Fruit fly (Drosophila melanogaster) whole organism, embryonic: ENCODE measurements around the gene CG13893.
A peak's percentile ranks its signal among the peaks of the same experiment; 100 is the strongest.

ENCODE experiments used
- Abd-B ChIP-seq: fragments of 200-800 bp; sonication (Bioruptor generic); optimal IDR thresholded peaks from 2 replicates; lab custom pipeline; 2018; ENCODE audit warnings: missing biosample characterization, mild to moderate bottlenecking, missing genetic modification characterization, moderate library complexity
- Atf-2 ChIP-seq: fragments of 200-800 bp; sonication (Bioruptor generic); optimal IDR thresholded peaks from 2 replicates; lab custom pipeline; 2016; ENCODE audit warnings: missing biosample characterization, missing genetic modification characterization
- CG11085 ChIP-seq: fragments of 200-800 bp; sonication (Bioruptor generic); IDR thresholded peaks from 2 replicates; pipeline ENCODE4 v1.3.6; 2022; ENCODE audit warnings: missing biosample characterization, missing genetic modification characterization
- CG11504 ChIP-seq: fragments of 200-800 bp; sonication (Bioruptor generic); optimal IDR thresholded peaks from 3 replicates; lab custom pipeline; 2019; ENCODE audit warnings: missing biosample characterization, mild to moderate bottlenecking, missing genetic modification characterization, moderate library complexity
- CG12236 ChIP-seq: fragments of 200-800 bp; sonication (Bioruptor generic); optimal IDR thresholded peaks from 2 replicates; lab custom pipeline; 2016; ENCODE audit warnings: missing biosample characterization, missing genetic modification characterization
- CG13296 ChIP-seq: fragments of 200-800 bp; sonication (Bioruptor generic); optimal IDR thresholded peaks from 3 replicates; lab custom pipeline; 2018; ENCODE audit warnings: missing biosample characterization, mild to moderate bottlenecking, missing genetic modification characterization
- CG14965 ChIP-seq: fragments of 200-800 bp; sonication (Bioruptor generic); optimal IDR thresholded peaks from 2 replicates; lab custom pipeline; 2016; ENCODE audit warnings: missing biosample characterization, missing genetic modification characterization, borderline replicate concordance
- CG15269 ChIP-seq: fragments of 200-800 bp; sonication (Bioruptor generic); optimal IDR thresholded peaks from 2 replicates; lab custom pipeline; 2018; ENCODE audit warnings: missing biosample characterization, mild to moderate bottlenecking, missing genetic modification characterization, moderate library complexity
- CG16813 ChIP-seq: fragments of 200-800 bp; sonication (Bioruptor generic); IDR thresholded peaks from 3 replicates; pipeline ENCODE4 v1.3.6; 2022; ENCODE audit warnings: missing biosample characterization, missing genetic modification characterization; ENCODE audit not compliant: partially characterized antibody
- CG17186 ChIP-seq: fragments of 200-800 bp; sonication (Bioruptor generic); optimal IDR thresholded peaks from 3 replicates; lab custom pipeline; 2017; ENCODE audit warnings: missing biosample characterization, missing genetic modification reagents, missing genetic modification characterization
- CG18764 ChIP-seq: fragments of 200-800 bp; sonication (Bioruptor generic); optimal IDR thresholded peaks from 3 replicates; lab custom pipeline; 2016; ENCODE audit warnings: missing biosample characterization, missing genetic modification characterization
- CG2202 ChIP-seq: fragments of 200-800 bp; sonication (Bioruptor generic); optimal IDR thresholded peaks from 2 replicates; lab custom pipeline; 2018; ENCODE audit warnings: missing biosample characterization, mild to moderate bottlenecking, missing genetic modification characterization
- CG31441 ChIP-seq: fragments of 200-800 bp; sonication (Bioruptor generic); IDR thresholded peaks from 2 replicates; pipeline ENCODE4 v1.3.6; 2022; ENCODE audit warnings: missing biosample characterization, missing genetic modification characterization
- CG3407 ChIP-seq: fragments of 200-800 bp; sonication (Bioruptor generic); optimal IDR thresholded peaks from 2 replicates; lab custom pipeline; 2018; ENCODE audit warnings: missing biosample characterization, mild to moderate bottlenecking, missing genetic modification characterization
- CG4424 ChIP-seq: fragments of 200-800 bp; sonication (Bioruptor generic); optimal IDR thresholded peaks from 3 replicates; lab custom pipeline; 2016; ENCODE audit warnings: missing biosample characterization, missing genetic modification characterization
- CG4617 ChIP-seq: fragments of 200-800 bp; sonication (Bioruptor generic); optimal IDR thresholded peaks from 3 replicates; lab custom pipeline; 2016; ENCODE audit warnings: missing biosample characterization, missing genetic modification characterization, borderline replicate concordance
- CG4854 ChIP-seq: fragments of 200-800 bp; sonication (Bioruptor generic); optimal IDR thresholded peaks from 2 replicates; lab custom pipeline; 2016; ENCODE audit warnings: missing biosample characterization, missing genetic modification characterization, inconsistent platforms
- CG6765 ChIP-seq: fragments of 200-800 bp; sonication (Bioruptor generic); optimal IDR thresholded peaks from 3 replicates; lab custom pipeline; 2017; ENCODE audit warnings: missing biosample characterization, mild to moderate bottlenecking, missing genetic modification characterization
- CG6791 ChIP-seq: fragments of 200-800 bp; sonication (Bioruptor generic); IDR thresholded peaks from 3 replicates; pipeline ENCODE4 v1.3.6; 2022; ENCODE audit warnings: missing biosample characterization, missing genetic modification characterization; ENCODE audit not compliant: partially characterized antibody
- CG9609 ChIP-seq: fragments of 200-800 bp; sonication (Bioruptor generic); optimal IDR thresholded peaks from 3 replicates; lab custom pipeline; 2016; ENCODE audit warnings: missing biosample characterization, missing genetic modification characterization
- Chrac-16 ChIP-seq: fragments of 200-800 bp; sonication (Bioruptor generic); optimal IDR thresholded peaks from 3 replicates; lab custom pipeline; 2016; ENCODE audit warnings: missing biosample characterization, missing genetic modification characterization
- CrebB ChIP-seq: fragments of 200-800 bp; sonication (Bioruptor generic); optimal IDR thresholded peaks from 3 replicates; lab custom pipeline; 2018; ENCODE audit warnings: missing biosample characterization, mild to moderate bottlenecking, missing genetic modification characterization
- Dip2 ChIP-seq: fragments of 200-800 bp; sonication (Bioruptor generic); IDR thresholded peaks from 2 replicates; pipeline ENCODE4 v1.3.6; 2022; ENCODE audit warnings: missing biosample characterization, missing genetic modification characterization
- Ets97D ChIP-seq: fragments of 200-800 bp; sonication (Bioruptor generic); optimal IDR thresholded peaks from 3 replicates; lab custom pipeline; 2016; ENCODE audit warnings: missing biosample characterization, missing genetic modification characterization
- HLH4C ChIP-seq: fragments of 200-800 bp; sonication (Bioruptor generic); IDR thresholded peaks from 3 replicates; pipeline ENCODE4 v1.3.6; 2022; ENCODE audit warnings: missing biosample characterization, missing genetic modification characterization; ENCODE audit not compliant: partially characterized antibody
- HmgZ ChIP-seq: fragments of 200-800 bp; sonication (Bioruptor generic); optimal IDR thresholded peaks from 2 replicates; lab custom pipeline; 2018; ENCODE audit warnings: missing biosample characterization, mild to moderate bottlenecking, missing genetic modification characterization
- Lhr ChIP-seq: fragments of 200-800 bp; sonication (Bioruptor generic); optimal IDR thresholded peaks from 3 replicates; lab custom pipeline; 2017; ENCODE audit warnings: mild to moderate bottlenecking, missing biosample characterization, missing genetic modification reagents, missing genetic modification characterization
- Ptx1 ChIP-seq: fragments of 200-800 bp; sonication (Bioruptor generic); IDR thresholded peaks from 2 replicates; pipeline ENCODE4 v1.3.6; 2022; ENCODE audit warnings: missing biosample characterization, missing genetic modification characterization
- Rfx ChIP-seq: fragments of 200-800 bp; sonication (Bioruptor generic); IDR thresholded peaks from 2 replicates; pipeline ENCODE4 v1.3.6; 2022; ENCODE audit warnings: missing biosample characterization, missing genetic modification characterization
- Stat92E ChIP-seq, 3 experiments: fragments of >200 bp in 2 of 3; fragments of 200-800 bp in 1 of 3; sonication (Bioruptor generic) in 1 of 3; optimal IDR thresholded peaks; 2 replicates each; lab custom pipeline; 2017 to 2019; ENCODE audit warnings: missing biosample characterization in 3 of 3, missing genetic modification characterization in 3 of 3, mild to moderate bottlenecking in 1 of 3, moderate library complexity in 1 of 3
- Tbp ChIP-seq: fragments of >200 bp; optimal IDR thresholded peaks from 2 replicates; lab custom pipeline; 2018; ENCODE audit warnings: missing biosample characterization, missing genetic modification characterization
- amos ChIP-seq: fragments of 200-800 bp; sonication (Bioruptor generic); IDR thresholded peaks from 2 replicates; pipeline ENCODE4 v1.3.6; 2022; ENCODE audit warnings: missing biosample characterization, missing genetic modification characterization; ENCODE audit not compliant: partially characterized antibody
- ara ChIP-seq: fragments of 200-800 bp; sonication (Bioruptor generic); IDR thresholded peaks from 2 replicates; pipeline ENCODE4 v1.3.6; 2022; ENCODE audit warnings: missing biosample characterization, missing genetic modification characterization
- chn ChIP-seq: fragments of 200-800 bp; sonication (Bioruptor generic); optimal IDR thresholded peaks from 2 replicates; lab custom pipeline; 2016; ENCODE audit warnings: missing biosample characterization, missing genetic modification characterization
- corto ChIP-seq: fragments of 200-800 bp; sonication (Bioruptor generic); optimal IDR thresholded peaks from 2 replicates; lab custom pipeline; 2016; ENCODE audit warnings: missing biosample characterization, mild to moderate bottlenecking, missing genetic modification characterization, moderate library complexity
- crp ChIP-seq, 2 experiments: fragments of 200-800 bp; sonication (Bioruptor generic); optimal IDR thresholded peaks; 2 replicates in 1 of 2; 3 replicates in 1 of 2; lab custom pipeline; 2017; ENCODE audit warnings: missing biosample characterization in 2 of 2, missing genetic modification characterization in 2 of 2, mild to moderate bottlenecking in 1 of 2, moderate library complexity in 1 of 2
- dati ChIP-seq: fragments of 200-800 bp; sonication (Bioruptor generic); IDR thresholded peaks from 2 replicates; pipeline ENCODE4 v1.3.6; 2022; ENCODE audit warnings: missing biosample characterization, missing genetic modification characterization
- ems ChIP-seq: fragments of 200-800 bp; sonication (Bioruptor generic); optimal IDR thresholded peaks from 3 replicates; lab custom pipeline; 2016; ENCODE audit warnings: missing biosample characterization, missing genetic modification characterization
- en ChIP-seq: fragments of 200-800 bp; sonication (Bioruptor generic); optimal IDR thresholded peaks from 2 replicates; lab custom pipeline; 2016; ENCODE audit warnings: missing biosample characterization, missing genetic modification characterization
- gcm ChIP-seq: fragments of 200-800 bp; sonication (Bioruptor generic); optimal IDR thresholded peaks from 2 replicates; lab custom pipeline; 2019; ENCODE audit warnings: missing biosample characterization, mild to moderate bottlenecking, missing genetic modification characterization, moderate library complexity
- gt ChIP-seq: fragments of 200-800 bp; sonication (Bioruptor generic); IDR thresholded peaks from 2 replicates; pipeline ENCODE4 v1.3.6; 2022; ENCODE audit warnings: missing biosample characterization, missing genetic modification characterization
- hkb ChIP-seq, 2 experiments: fragments of 200-800 bp in 1 of 2; fragments of >200 bp in 1 of 2; sonication (Bioruptor generic) in 1 of 2; IDR thresholded peaks in 1 of 2; optimal IDR thresholded peaks in 1 of 2; 2 replicates each; pipeline versions ENCODE4 v1.3.6 to Lab custom; 2017 to 2022; ENCODE audit warnings: missing biosample characterization in 1 of 2, missing genetic modification characterization in 1 of 2
- jing ChIP-seq: fragments of 200-800 bp; sonication (Bioruptor generic); optimal IDR thresholded peaks from 2 replicates; lab custom pipeline; 2018; ENCODE audit warnings: missing biosample characterization, mild to moderate bottlenecking, missing genetic modification characterization
- nerfin-2 ChIP-seq: fragments of 200-800 bp; sonication (Bioruptor generic); IDR thresholded peaks from 2 replicates; pipeline ENCODE4 v1.3.6; 2022; ENCODE audit warnings: missing biosample characterization, missing genetic modification characterization; ENCODE audit not compliant: partially characterized antibody
- p53 ChIP-seq: fragments of 200-800 bp; sonication (Bioruptor generic); optimal IDR thresholded peaks from 2 replicates; lab custom pipeline; 2016; ENCODE audit warnings: missing biosample characterization, missing genetic modification characterization
- ro ChIP-seq: fragments of 200-800 bp; sonication (Bioruptor generic); IDR thresholded peaks from 2 replicates; pipeline ENCODE4 v1.3.6; 2022; ENCODE audit warnings: missing biosample characterization, missing genetic modification characterization
- slbo ChIP-seq: fragments of 200-800 bp; sonication (Bioruptor generic); IDR thresholded peaks from 2 replicates; pipeline ENCODE4 v1.3.6; 2022; ENCODE audit warnings: missing biosample characterization, missing genetic modification characterization
- stc ChIP-seq: fragments of 200-800 bp; sonication (Bioruptor generic); IDR thresholded peaks from 2 replicates; pipeline ENCODE4 v1.3.6; 2022; ENCODE audit warnings: missing biosample characterization, missing genetic modification characterization
- tna ChIP-seq: fragments of 200-800 bp; sonication (Bioruptor generic); IDR thresholded peaks from 2 replicates; pipeline ENCODE4 v1.3.6; 2022; ENCODE audit warnings: missing biosample characterization, missing genetic modification characterization; ENCODE audit not compliant: partially characterized antibody
- trh ChIP-seq: fragments of 200-800 bp; sonication (Bioruptor generic); optimal IDR thresholded peaks from 2 replicates; lab custom pipeline; 2016; ENCODE audit warnings: missing biosample characterization, missing genetic modification characterization

The CG13893 gene

dm6 chr3L:593102-593501, 10.7 kb downstream of the CG13893 start, which contains the start of gene MED14 (continued):
- peak in 1 of 3 experiments; percentile 7 for TF ChIP-seq Stat92E (GFP tag; optimal IDR thresholded peaks at IDR 0.05; lab: Kevin White, UChicago)
- peak; percentile 61 for TF ChIP-seq amos
- TF ChIP-seq CG14965 (GFP tag; lab: Kevin White, UChicago) = no peak
- no peak for TF ChIP-seq CG3407
- TF ChIP-seq p53 (GFP tag; lab: Kevin White, UChicago) = no peak
- no peak for TF ChIP-seq gcm
- TF ChIP-seq Ets97D (GFP tag; lab: Kevin White, UChicago) = no peak
- TF ChIP-seq CG6765 (GFP tag; lab: Kevin White, UChicago) = no peak
- no peak for TF ChIP-seq CG13296
- TF ChIP-seq CG11085 (GFP tag; lab: Robert Waterston, UW) = no peak
- TF ChIP-seq Lhr (GFP tag; lab: Kevin White, UChicago) = no peak
- no peak for TF ChIP-seq jing (GFP tag; lab: Kevin White, UChicago)
- no peak for TF ChIP-seq crp (GFP tag; optimal IDR thresholded peaks at IDR 0.05; lab: Kevin White, UChicago)
- no peak for TF ChIP-seq stc (GFP tag; lab: Robert Waterston, UW)
- peak; percentile 58; the same call in 1 of the 2 replicates for TF ChIP-seq tna (GFP tag; lab: Robert Waterston, UW)
- peak; percentile 41 for TF ChIP-seq HmgZ
- TF ChIP-seq CG31441 (GFP tag; lab: Robert Waterston, UW) = no peak
- TF ChIP-seq ara (GFP tag; lab: Robert Waterston, UW) = no peak
- TF ChIP-seq hkb (optimal IDR thresholded peaks at IDR 0.05; lab: Kevin White, UChicago) = no peak
- TF ChIP-seq hkb (GFP tag; IDR thresholded peaks at IDR 0.05; lab: Robert Waterston, UW) = peak; percentile 44
- TF ChIP-seq CG11504 (tag; lab: Kevin White, UChicago) = no peak
- TF ChIP-seq dati (GFP tag; lab: Robert Waterston, UW) = no peak
- TF ChIP-seq ems (GFP tag; lab: Kevin White, UChicago) = no peak
- TF ChIP-seq CG12236 (GFP tag; lab: Kevin White, UChicago) = no peak
- TF ChIP-seq Chrac-16 (GFP tag; lab: Kevin White, UChicago) = no peak
- TF ChIP-seq CG6791 (GFP tag; lab: Robert Waterston, UW) = peak; percentile 70
- no peak for TF ChIP-seq ro (GFP tag; lab: Robert Waterston, UW)
- no peak for TF ChIP-seq CrebB (tag; lab: Kevin White, UChicago)
- no peak for TF ChIP-seq CG4854 (GFP tag; lab: Kevin White, UChicago)
- no peak for TF ChIP-seq Ptx1 (GFP tag; lab: Robert Waterston, UW)
- no peak for TF ChIP-seq CG9609 (GFP tag; lab: Kevin White, UChicago)
- no peak for TF ChIP-seq slbo (GFP tag; lab: Robert Waterston, UW)
- peak; percentile 71 for TF ChIP-seq HLH4C
- TF ChIP-seq Abd-B (GFP tag; lab: Kevin White, UChicago) = no peak
- TF ChIP-seq nerfin-2 = peak; percentile 58; the same call in 1 of the 2 replicates
- TF ChIP-seq Rfx (GFP tag; lab: Robert Waterston, UW) = 0 out of 2 replicates have a peak, but pooled peaks have one; percentile 11
- no peak for TF ChIP-seq Dip2
- TF ChIP-seq CG2202 = no peak
- TF ChIP-seq CG16813 (GFP tag; lab: Robert Waterston, UW) = peak; percentile 65
- TF ChIP-seq CG4617 (GFP tag; lab: Kevin White, UChicago) = peak; percentile 89
- TF ChIP-seq gt (GFP tag; lab: Robert Waterston, UW) = no peak
- TF ChIP-seq corto = no peak
- no peak for TF ChIP-seq chn (GFP tag; lab: Kevin White, UChicago)
- TF ChIP-seq CG17186 (GFP tag; lab: Kevin White, UChicago) = peak; percentile 48
- no peak for TF ChIP-seq Atf-2 (GFP tag; lab: Kevin White, UChicago)
- TF ChIP-seq CG4424 (GFP tag; lab: Kevin White, UChicago) = no peak
- no peak for TF ChIP-seq CG15269
- TF ChIP-seq trh (GFP tag; lab: Kevin White, UChicago) = no peak
- no peak for TF ChIP-seq en (GFP tag; lab: Kevin White, UChicago)
- no peak for TF ChIP-seq Tbp (GFP tag; lab: Kevin White, UChicago)
- no peak for TF ChIP-seq CG18764 (GFP tag; lab: Kevin White, UChicago)
